Worm (Caenorhabditis elegans): ENCODE results near the gene cnt-1.

- no peak for TF ChIP-seq pha-4 (tag; optimal IDR thresholded peaks at IDR 0.05)
- TF ChIP-seq ama-1 (optimal IDR thresholded peaks at IDR 0.05): no peak
- no peak for TF ChIP-seq unc-3 (GFP tag; conservative IDR thresholded peaks at IDR 0.05)
- no peak for TF ChIP-seq unc-3 (tag; optimal IDR thresholded peaks at IDR 0.05)
- no peak for TF ChIP-seq syd-9 (tag; optimal IDR thresholded peaks at IDR 0.05)
- TF ChIP-seq pag-3 (tag; optimal IDR thresholded peaks at IDR 0.05; ENCODE audit: borderline replicate concordance): no peak
- no peak for TF ChIP-seq K09A11.1 (tag; optimal IDR thresholded peaks at IDR 0.05; ENCODE audit: insufficient read depth)
- no peak for TF ChIP-seq ceh-18 (tag; optimal IDR thresholded peaks at IDR 0.05)
Observed at ce11 chrII:12137983-12138382, 49.3 kb upstream of the cnt-1 start.
